Worm (Caenorhabditis elegans) whole organism, L4/young adult: ENCODE data around the gene C29E4.17.

Source experiments
- W03F9.2 ChIP-seq: fragments of 150-350 bp; optimal IDR thresholded peaks from 2 replicates; lab custom pipeline; 2014; ENCODE audit warnings: missing biosample characterization, missing genetic modification characterization
- dao-5 ChIP-seq: sonication (generic microtip); optimal IDR thresholded peaks from 2 replicates; lab custom pipeline; 2016; ENCODE audit warnings: missing genotype, missing genetic modification characterization, moderate library complexity, missing compliant biosample characterization
- him-1 ChIP-seq: sonication (generic microtip); optimal IDR thresholded peaks from 2 replicates; lab custom pipeline; 2016; ENCODE audit warnings: missing genotype, missing genetic modification reagents, missing genetic modification characterization, missing compliant biosample characterization

DNA sequence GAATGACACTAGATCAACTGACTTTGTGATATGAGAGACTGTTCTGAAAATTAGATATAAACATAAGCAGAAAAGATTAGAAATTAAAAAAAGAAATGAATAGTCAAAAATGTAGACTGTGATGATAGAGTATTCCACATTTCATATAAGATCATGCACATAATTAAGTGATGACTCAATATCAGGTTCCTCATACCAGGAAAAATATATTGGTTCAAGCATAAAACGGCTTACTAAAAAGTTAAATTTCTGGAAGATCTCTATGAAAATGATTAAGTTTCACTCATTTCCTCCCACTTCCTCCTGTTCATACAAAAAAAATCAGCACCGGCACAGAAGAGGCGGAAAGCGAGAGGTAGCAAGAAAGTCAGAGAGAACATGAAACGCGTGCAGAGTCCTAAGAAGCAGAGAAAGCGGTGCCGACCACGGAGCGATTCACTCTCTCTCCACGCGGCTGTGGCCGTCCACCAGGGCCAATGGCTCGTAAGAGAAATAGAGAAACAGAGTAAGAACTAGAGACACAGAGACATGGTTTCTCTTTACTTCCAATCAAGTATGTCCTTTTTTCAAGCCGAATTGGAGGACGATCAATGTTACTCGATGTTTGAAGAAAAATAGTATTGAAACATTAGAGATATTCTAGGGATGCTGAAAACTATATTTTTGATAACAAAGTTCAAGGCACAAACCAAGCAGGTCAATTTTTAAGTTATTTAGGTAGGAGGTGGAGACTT is 30.6 kb upstream of the C29E4.17 start, which contains the start of the genes ZK688.5 and fahd-1:
- TF ChIP-seq W03F9.2 (tag; lab: Kevin White, UChicago) (peak; percentile 60), him-1 (tag; lab: Kevin White, UChicago) (no peak), dao-5 (tag; lab: Kevin White, UChicago) (no peak)
